Fruit fly (Drosophila melanogaster) whole organism, pupa: ENCODE measurements around the gene MCTS1.

Experiments
- CG10348 ChIP-seq: fragments of 200-800 bp; sonication (Bioruptor generic); IDR thresholded peaks from 2 replicates; pipeline ENCODE4 v1.3.6; 2022; ENCODE audit warnings: missing biosample characterization, missing genetic modification characterization
- CG12605 ChIP-seq: fragments of 200-800 bp; sonication (Bioruptor generic); IDR thresholded peaks from 2 replicates; pipeline ENCODE4 v1.3.6; 2022; ENCODE audit warnings: missing biosample characterization, missing genetic modification characterization
- CG13204 ChIP-seq: fragments of 200-800 bp; sonication (Bioruptor generic); optimal IDR thresholded peaks from 2 replicates; lab custom pipeline; 2018; ENCODE audit warnings: missing biosample characterization, mild to moderate bottlenecking, missing genetic modification characterization, moderate library complexity
- CG14655 ChIP-seq: fragments of 200-800 bp; sonication (Bioruptor generic); optimal IDR thresholded peaks from 3 replicates; lab custom pipeline; 2017; ENCODE audit warnings: mild to moderate bottlenecking, missing biosample characterization, missing genetic modification reagents, missing genetic modification characterization
- CG15710 ChIP-seq: fragments of 200-800 bp; sonication (Bioruptor generic); optimal IDR thresholded peaks from 2 replicates; lab custom pipeline; 2018; ENCODE audit warnings: missing biosample characterization, mild to moderate bottlenecking, missing genetic modification characterization, moderate library complexity
- CG17806 ChIP-seq: fragments of 200-800 bp; sonication (Bioruptor generic); optimal IDR thresholded peaks from 2 replicates; lab custom pipeline; 2018; ENCODE audit warnings: missing biosample characterization, mild to moderate bottlenecking, missing genetic modification characterization, moderate library complexity
- CG32121 ChIP-seq: fragments of 200-800 bp; sonication (Bioruptor generic); IDR thresholded peaks from 2 replicates; pipeline ENCODE4 v1.3.6; 2022; ENCODE audit warnings: missing biosample characterization, missing genetic modification characterization
- CG34367 ChIP-seq: fragments of 200-800 bp; sonication (Bioruptor generic); optimal IDR thresholded peaks from 2 replicates; lab custom pipeline; 2018; ENCODE audit warnings: missing biosample characterization, mild to moderate bottlenecking, missing genetic modification characterization
- CG4496 ChIP-seq: fragments of 200-800 bp; sonication (Bioruptor generic); IDR thresholded peaks from 3 replicates; pipeline ENCODE4 v1.3.6; 2022; ENCODE audit warnings: missing biosample characterization, missing genetic modification characterization
- CG8159 ChIP-seq: fragments of 200-800 bp; sonication (Bioruptor generic); optimal IDR thresholded peaks from 3 replicates; lab custom pipeline; 2018; ENCODE audit warnings: missing biosample characterization, mild to moderate bottlenecking, missing genetic modification characterization, moderate library complexity
- CG8301 ChIP-seq: fragments of 200-800 bp; sonication (Bioruptor generic); optimal IDR thresholded peaks from 2 replicates; lab custom pipeline; 2018; ENCODE audit warnings: missing biosample characterization, mild to moderate bottlenecking, missing genetic modification characterization
- CG9948 ChIP-seq: fragments of 200-800 bp; sonication (Bioruptor generic); optimal IDR thresholded peaks from 2 replicates; lab custom pipeline; 2018; ENCODE audit warnings: missing biosample characterization, mild to moderate bottlenecking, missing genetic modification characterization, moderate library complexity
- D1 ChIP-seq: fragments of 200-800 bp; sonication (Bioruptor generic); optimal IDR thresholded peaks from 2 replicates; lab custom pipeline; 2018; ENCODE audit warnings: missing biosample characterization, mild to moderate bottlenecking, missing genetic modification characterization, moderate library complexity
- EcR ChIP-seq: fragments of 200-800 bp; sonication (Bioruptor generic); optimal IDR thresholded peaks from 3 replicates; lab custom pipeline; 2019; ENCODE audit warnings: missing biosample characterization, missing genetic modification characterization, mild to moderate bottlenecking, moderate library complexity, missing genetic modification reagents
- Ets98B ChIP-seq: fragments of 200-800 bp; sonication (Bioruptor generic); IDR thresholded peaks from 2 replicates; pipeline ENCODE4 v1.3.6; 2022; ENCODE audit warnings: missing biosample characterization, missing genetic modification characterization
- Pif1A ChIP-seq: fragments of 200-800 bp; sonication (Bioruptor generic); optimal IDR thresholded peaks from 3 replicates; lab custom pipeline; 2016; ENCODE audit warnings: missing biosample characterization, missing genetic modification characterization
- Pif1B ChIP-seq: fragments of 200-800 bp; sonication (Bioruptor generic); optimal IDR thresholded peaks from 3 replicates; lab custom pipeline; 2016; ENCODE audit warnings: missing biosample characterization, missing genetic modification characterization
- Snoo ChIP-seq: fragments of 200-800 bp; sonication (Bioruptor generic); optimal IDR thresholded peaks from 3 replicates; lab custom pipeline; 2017; ENCODE audit warnings: missing biosample characterization, mild to moderate bottlenecking, missing genetic modification characterization, inconsistent platforms
- fd96Ca ChIP-seq: fragments of 200-800 bp; sonication (Bioruptor generic); IDR thresholded peaks from 3 replicates; pipeline ENCODE4 v1.3.6; 2022; ENCODE audit warnings: missing biosample characterization, missing genetic modification characterization
- gl ChIP-seq: fragments of 200-800 bp; sonication (Bioruptor generic); optimal IDR thresholded peaks from 2 replicates; lab custom pipeline; 2018; ENCODE audit warnings: missing biosample characterization, mild to moderate bottlenecking, missing genetic modification characterization
- rn ChIP-seq: fragments of 200-800 bp; sonication (Bioruptor generic); IDR thresholded peaks from 2 replicates; pipeline ENCODE4 v1.3.6; 2022; ENCODE audit warnings: missing biosample characterization, missing genetic modification characterization

MCTS1 gene

DNA sequence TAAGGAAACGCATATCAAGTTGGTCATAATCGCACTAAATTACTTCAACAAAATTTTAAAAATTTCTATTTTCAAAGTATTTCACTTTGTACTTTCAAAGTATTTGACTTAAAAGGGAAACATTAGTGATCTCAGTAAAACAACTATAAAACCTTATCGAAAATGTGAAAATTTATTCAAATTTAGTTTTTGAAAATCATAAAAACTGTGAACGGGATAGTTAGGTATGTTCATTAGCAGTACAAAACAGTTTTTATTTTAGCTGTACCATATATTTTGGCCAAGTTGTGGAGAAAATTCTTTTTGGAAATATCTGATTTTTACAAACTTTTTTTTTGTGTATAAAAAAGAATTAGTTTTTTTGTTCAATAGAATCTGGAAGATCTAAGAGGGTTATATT, 28.6 kb downstream of the MCTS1 start, which contains the start of gene CG43115:
TSS of gene CG43115 (minus strand) at position 101 of the 400 bp plus-strand sequence.
- no peak for TF ChIP-seq CG4496
- no peak for TF ChIP-seq CG14655 (GFP tag; lab: Kevin White, UChicago)
- TF ChIP-seq CG9948 (tag; lab: Kevin White, UChicago), result no peak
- TF ChIP-seq gl, result no peak
- no peak for TF ChIP-seq Ets98B (GFP tag; lab: Robert Waterston, UW)
- TF ChIP-seq CG8301 (tag; lab: Kevin White, UChicago), result no peak
- no peak for TF ChIP-seq Snoo (tag; lab: Kevin White, UChicago)
- TF ChIP-seq EcR (GFP tag; lab: Kevin White, UChicago), result no peak

- 0 out of 2 replicates have a peak, but pooled peaks have one; percentile 7 for TF ChIP-seq CG32121 (GFP tag; lab: Robert Waterston, UW)
- no peak for TF ChIP-seq CG8301 (tag; lab: Kevin White, UChicago)
- TF ChIP-seq, all 21 proteins: peak for 1
Measured at dm6 chrX:6067281-6068008, 29.8 kb downstream of the MCTS1 start, which contains the start of gene CG5928. TSS of gene CG5928 (plus strand) at chrX:6067958.

DNA sequence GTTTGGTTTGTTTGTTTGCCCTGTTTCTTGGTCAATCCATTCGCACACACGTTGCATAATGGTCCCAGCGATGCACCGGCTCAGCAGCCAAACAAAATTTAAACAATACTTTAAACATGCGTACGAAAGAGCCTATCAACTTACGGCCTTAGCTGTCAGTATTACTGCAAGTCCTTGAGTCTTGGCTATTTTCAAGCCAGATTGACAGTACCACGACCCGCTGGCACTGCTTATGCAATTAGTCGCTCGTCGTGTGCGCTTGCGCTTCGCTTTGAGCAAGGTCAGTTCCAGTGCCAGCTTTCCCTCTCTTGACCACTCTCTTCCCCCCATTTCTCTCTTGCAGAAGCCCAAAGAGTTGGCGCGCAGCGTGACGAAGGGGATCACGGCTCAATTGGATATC, 31.0 kb downstream of the MCTS1 start:
- TF ChIP-seq CG12605 (GFP tag; lab: Robert Waterston, UW), result no peak

dm6 chrX:6074845-6075244, 37.2 kb downstream of the MCTS1 start, which contains the start of gene Tsp5D:
TSS of gene Tsp5D (minus strand) at chrX:6074857.
- no peak for TF ChIP-seq EcR (GFP tag; lab: Kevin White, UChicago)
- TF ChIP-seq CG32121 (GFP tag; lab: Robert Waterston, UW), result peak; percentile 99
- TF ChIP-seq rn (GFP tag; lab: Robert Waterston, UW), result peak; percentile 99
- peak; percentile 99 for TF ChIP-seq fd96Ca (GFP tag; lab: Robert Waterston, UW)
- peak; percentile 99 for TF ChIP-seq Ets98B (GFP tag; lab: Robert Waterston, UW)
- TF ChIP-seq Snoo (tag; lab: Kevin White, UChicago), result peak; percentile 52
- peak; percentile 99 for TF ChIP-seq CG12605 (GFP tag; lab: Robert Waterston, UW)
- peak; percentile 90 for TF ChIP-seq Pif1B (GFP tag; lab: Kevin White, UChicago)
- peak; percentile 99 for TF ChIP-seq CG4496
- TF ChIP-seq CG14655 (GFP tag; lab: Kevin White, UChicago), result peak; percentile 99
- peak; percentile 90 for TF ChIP-seq Pif1A
- TF ChIP-seq CG13204, result peak; percentile 86
- TF ChIP-seq CG34367 (tag; lab: Kevin White, UChicago), result peak; percentile 93
- TF ChIP-seq CG8159 (tag; lab: Kevin White, UChicago), result peak; percentile 96
- peak; percentile 97 for TF ChIP-seq CG17806 (tag; lab: Kevin White, UChicago)
- peak; percentile 95 for TF ChIP-seq CG10348 (GFP tag; lab: Robert Waterston, UW)
- peak; percentile 93 for TF ChIP-seq CG15710
- TF ChIP-seq gl, result peak; percentile 89
- TF ChIP-seq CG9948 (tag; lab: Kevin White, UChicago), result peak; percentile 95
- TF ChIP-seq D1 (tag; lab: Kevin White, UChicago), result peak; percentile 54
- peak; percentile 99 for TF ChIP-seq CG8301 (tag; lab: Kevin White, UChicago)

DNA sequence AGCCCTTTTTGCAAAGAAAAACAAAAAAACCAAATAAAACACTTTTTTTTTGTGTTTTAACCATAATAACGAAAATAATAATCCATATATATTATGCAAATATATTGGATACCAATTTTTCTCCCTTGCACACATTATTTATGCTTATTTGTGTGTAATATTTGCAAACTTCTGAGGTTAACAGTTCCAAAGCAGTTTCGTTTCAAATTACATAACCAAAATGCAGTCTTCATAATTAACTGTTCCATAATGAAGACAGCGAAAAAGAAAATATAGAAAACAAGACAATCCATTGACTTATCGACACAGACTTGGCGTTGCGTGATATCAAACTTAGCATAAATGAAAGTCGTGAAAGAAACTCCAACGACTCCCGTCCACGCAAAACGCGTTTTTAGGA, 37.9 kb downstream of the MCTS1 start:
- TF ChIP-seq CG8301 (tag; lab: Kevin White, UChicago) (no peak), EcR (GFP tag; lab: Kevin White, UChicago) (no peak), fd96Ca (GFP tag; lab: Robert Waterston, UW) (no peak), CG15710 (no peak), gl (no peak), CG4496 (no peak), CG32121 (GFP tag; lab: Robert Waterston, UW) (no peak), CG12605 (GFP tag; lab: Robert Waterston, UW) (no peak), D1 (tag; lab: Kevin White, UChicago) (no peak), CG17806 (tag; lab: Kevin White, UChicago) (no peak), Pif1B (GFP tag; lab: Kevin White, UChicago) (no peak), CG8159 (tag; lab: Kevin White, UChicago) (no peak), CG9948 (tag; lab: Kevin White, UChicago) (no peak), CG10348 (GFP tag; lab: Robert Waterston, UW) (no peak), CG14655 (GFP tag; lab: Kevin White, UChicago) (no peak), CG13204 (no peak), CG34367 (tag; lab: Kevin White, UChicago) (no peak)

dm6 chrX:6077043-6077547, 39.4 kb downstream of the MCTS1 start:
- TF ChIP-seq EcR (GFP tag; lab: Kevin White, UChicago), result peak; percentile 28
- TF ChIP-seq CG17806 (tag; lab: Kevin White, UChicago), result peak; percentile 56
- TF ChIP-seq CG13204, result peak; percentile 67
- peak; percentile 74 for TF ChIP-seq CG15710
- TF ChIP-seq CG4496, result peak; percentile 72
- peak; percentile 33 for TF ChIP-seq Pif1A
- TF ChIP-seq CG14655 (GFP tag; lab: Kevin White, UChicago), result peak; percentile 84
- peak; percentile 75 for TF ChIP-seq CG8301 (tag; lab: Kevin White, UChicago)
- peak; percentile 60 for TF ChIP-seq Pif1B (GFP tag; lab: Kevin White, UChicago)
- TF ChIP-seq fd96Ca (GFP tag; lab: Robert Waterston, UW), result no peak
- peak; percentile 79 for TF ChIP-seq CG32121 (GFP tag; lab: Robert Waterston, UW)
- peak; percentile 80 for TF ChIP-seq Ets98B (GFP tag; lab: Robert Waterston, UW)
- TF ChIP-seq CG12605 (GFP tag; lab: Robert Waterston, UW), result peak; percentile 65; the same call in 1 of the 2 replicates
- peak; percentile 72 for TF ChIP-seq CG8159 (tag; lab: Kevin White, UChicago)
- peak; percentile 48 for TF ChIP-seq CG34367 (tag; lab: Kevin White, UChicago)
- no peak for TF ChIP-seq gl
- TF ChIP-seq CG9948 (tag; lab: Kevin White, UChicago), result peak; percentile 63
- TF ChIP-seq D1 (tag; lab: Kevin White, UChicago), result no peak
- TF ChIP-seq Snoo (tag; lab: Kevin White, UChicago), result peak; percentile 45
- peak; percentile 45; the same call in 1 of the 2 replicates for TF ChIP-seq rn (GFP tag; lab: Robert Waterston, UW)
- no peak for TF ChIP-seq CG10348 (GFP tag; lab: Robert Waterston, UW)
